Worm (Caenorhabditis elegans) whole organism, L2 larva: Measurements from ENCODE around the gene Y60C6A.3.

Source experiments
- C34F6.9 ChIP-seq: fragments of 150-350 bp; optimal IDR thresholded peaks from 2 replicates; lab custom pipeline; 2014; ENCODE audit warnings: missing biosample characterization, missing genetic modification characterization
- F13H6.1 ChIP-seq: sonication (generic microtip); optimal IDR thresholded peaks from 2 replicates; lab custom pipeline; 2016; ENCODE audit warnings: missing genetic modification characterization, missing compliant biosample characterization
- R02D3.7 ChIP-seq: fragments of 150-350 bp; optimal IDR thresholded peaks from 2 replicates; lab custom pipeline; 2014; ENCODE audit warnings: missing biosample characterization, missing genetic modification characterization
- Y55F3AM.14 ChIP-seq: fragments of 200-800 bp; sonication (Bioruptor generic); optimal IDR thresholded peaks from 2 replicates; lab custom pipeline; 2018; ENCODE audit warnings: mild to moderate bottlenecking, missing genetic modification characterization, missing compliant biosample characterization
- ZK546.5 ChIP-seq: sonication (generic microtip); optimal IDR thresholded peaks from 2 replicates; lab custom pipeline; 2017; ENCODE audit warnings: missing biosample characterization, missing genetic modification characterization
- alr-1 ChIP-seq: fragments of 150-350 bp; optimal IDR thresholded peaks from 2 replicates; lab custom pipeline; 2014; ENCODE audit warnings: missing biosample characterization, missing genetic modification characterization
- aly-2 ChIP-seq: fragments of 150-350 bp; optimal IDR thresholded peaks from 2 replicates; lab custom pipeline; 2014; ENCODE audit warnings: missing biosample characterization, missing genetic modification characterization
- blmp-1 ChIP-seq: sonication (generic microtip); optimal IDR thresholded peaks from 2 replicates; lab custom pipeline; 2017; ENCODE audit warnings: missing genetic modification characterization, mild to moderate bottlenecking, missing compliant biosample characterization, antibody characterized with exemption, moderate library complexity; ENCODE audit not compliant: insufficient read depth
- ceh-16 ChIP-seq: fragments of 150-350 bp; optimal IDR thresholded peaks from 2 replicates; lab custom pipeline; 2014; ENCODE audit warnings: missing biosample characterization, missing genetic modification characterization
- ceh-82 ChIP-seq: fragments of 150-350 bp; optimal IDR thresholded peaks from 2 replicates; lab custom pipeline; 2014; ENCODE audit warnings: missing biosample characterization, missing genetic modification characterization
- crh-2 ChIP-seq: sonication (generic microtip); optimal IDR thresholded peaks from 2 replicates; lab custom pipeline; 2017; ENCODE audit warnings: missing biosample characterization, missing genetic modification characterization
- dmd-4 ChIP-seq: sonication (generic microtip); optimal IDR thresholded peaks from 2 replicates; lab custom pipeline; 2017; ENCODE audit warnings: missing biosample characterization, missing genetic modification characterization
- egl-27 ChIP-seq: sonication (generic microtip); optimal IDR thresholded peaks from 3 replicates; lab custom pipeline; 2017; ENCODE audit warnings: missing biosample characterization, missing genetic modification reagents, missing genetic modification characterization
- elt-1 ChIP-seq: fragments of 150-350 bp; optimal IDR thresholded peaks from 2 replicates; lab custom pipeline; 2014; ENCODE audit warnings: missing biosample characterization, missing genetic modification characterization
- elt-3 ChIP-seq: sonication (generic microtip); optimal IDR thresholded peaks from 2 replicates; lab custom pipeline; 2017; ENCODE audit warnings: missing biosample characterization, missing genetic modification characterization
- fos-1 ChIP-seq: fragments of 150-350 bp; optimal IDR thresholded peaks from 2 replicates; lab custom pipeline; 2014; ENCODE audit warnings: missing biosample characterization, missing genetic modification characterization
- lin-11 ChIP-seq: fragments of 150-350 bp; sonication (generic microtip); optimal IDR thresholded peaks from 2 replicates; lab custom pipeline; 2014; ENCODE audit warnings: missing biosample characterization, missing genetic modification characterization, inconsistent platforms, mixed read lengths
- lin-13 ChIP-seq: fragments of 150-350 bp; optimal IDR thresholded peaks from 2 replicates; lab custom pipeline; 2014; ENCODE audit warnings: missing biosample characterization, missing genetic modification reagents, missing genetic modification characterization
- lin-39 ChIP-seq: fragments of 150-350 bp; optimal IDR thresholded peaks from 2 replicates; lab custom pipeline; 2014; ENCODE audit warnings: missing biosample characterization, missing genetic modification reagents, missing genetic modification characterization
- lsy-2 ChIP-seq, 2 experiments: fragments of 150-350 bp in 1 of 2; sonication (generic microtip) in 1 of 2; optimal IDR thresholded peaks; 2 replicates each; lab custom pipeline; 2014 to 2017; ENCODE audit warnings: missing biosample characterization in 2 of 2, missing genetic modification characterization in 2 of 2
- mab-5 ChIP-seq: fragments of 150-350 bp; optimal IDR thresholded peaks from 2 replicates; lab custom pipeline; 2014; ENCODE audit warnings: missing biosample characterization, missing genetic modification characterization
- nhr-10 ChIP-seq: sonication (generic microtip); optimal IDR thresholded peaks from 2 replicates; lab custom pipeline; 2017; ENCODE audit warnings: missing biosample characterization, missing genetic modification characterization
- nhr-11 ChIP-seq: fragments of 150-350 bp; optimal IDR thresholded peaks from 2 replicates; lab custom pipeline; 2014; ENCODE audit warnings: missing biosample characterization, missing genetic modification characterization
- nhr-129 ChIP-seq: fragments of 150-350 bp; optimal IDR thresholded peaks from 2 replicates; lab custom pipeline; 2014; ENCODE audit warnings: missing biosample characterization, missing genetic modification characterization
- nhr-21 ChIP-seq: fragments of 150-350 bp; optimal IDR thresholded peaks from 2 replicates; lab custom pipeline; 2014; ENCODE audit warnings: missing biosample characterization, missing genetic modification characterization
- nhr-23 ChIP-seq: fragments of 150-350 bp; optimal IDR thresholded peaks from 2 replicates; lab custom pipeline; 2014; ENCODE audit warnings: missing biosample characterization, missing genetic modification reagents, missing genetic modification characterization
- nhr-237 ChIP-seq: fragments of 150-350 bp; optimal IDR thresholded peaks from 2 replicates; lab custom pipeline; 2014; ENCODE audit warnings: missing biosample characterization, missing genetic modification characterization
- nhr-25 ChIP-seq: fragments of 150-350 bp; sonication (generic microtip); optimal IDR thresholded peaks from 3 replicates; lab custom pipeline; 2014; ENCODE audit warnings: missing biosample characterization, missing genetic modification characterization
- nhr-6 ChIP-seq: fragments of 150-350 bp; optimal IDR thresholded peaks from 2 replicates; lab custom pipeline; 2014; ENCODE audit warnings: missing biosample characterization, missing genetic modification characterization
- peb-1 ChIP-seq: fragments of 150-350 bp; optimal IDR thresholded peaks from 2 replicates; lab custom pipeline; 2014; ENCODE audit warnings: missing biosample characterization, missing genetic modification characterization
- sem-4 ChIP-seq: fragments of 150-350 bp; optimal IDR thresholded peaks from 2 replicates; lab custom pipeline; 2014; ENCODE audit warnings: missing biosample characterization, missing genetic modification reagents, missing genetic modification characterization
- skn-1 ChIP-seq: sonication (generic microtip); optimal IDR thresholded peaks from 2 replicates; lab custom pipeline; 2017; ENCODE audit warnings: missing biosample characterization, missing genetic modification characterization
- sma-3 ChIP-seq: sonication (generic microtip); optimal IDR thresholded peaks from 2 replicates; lab custom pipeline; 2016; ENCODE audit warnings: missing genetic modification reagents, missing genetic modification characterization, missing compliant biosample characterization
- sma-9 ChIP-seq, 2 experiments: fragments of 150-350 bp in 1 of 2; sonication (generic microtip) in 1 of 2; optimal IDR thresholded peaks; 2 replicates each; lab custom pipeline; 2014 to 2016; ENCODE audit warnings: missing genetic modification characterization in 2 of 2, mild to moderate bottlenecking in 1 of 2, missing biosample characterization in 1 of 2, missing compliant biosample characterization in 1 of 2, missing genetic modification reagents in 1 of 2, moderate library complexity in 1 of 2
- snpc-4 ChIP-seq: fragments of 150-350 bp; optimal IDR thresholded peaks from 2 replicates; lab custom pipeline; 2014; ENCODE audit warnings: missing biosample characterization, missing genetic modification characterization
- unc-39 ChIP-seq: fragments of 150-350 bp; optimal IDR thresholded peaks from 2 replicates; lab custom pipeline; 2014; ENCODE audit warnings: missing biosample characterization, missing genetic modification characterization
- unc-55 ChIP-seq: fragments of 150-350 bp; sonication (generic microtip); optimal IDR thresholded peaks from 3 replicates; lab custom pipeline; 2014; ENCODE audit warnings: missing biosample characterization, missing genetic modification reagents, missing genetic modification characterization
- unc-62 ChIP-seq: fragments of 150-350 bp; optimal IDR thresholded peaks from 2 replicates; lab custom pipeline; 2014; ENCODE audit warnings: missing biosample characterization, missing genetic modification reagents, missing genetic modification characterization
- zag-1 ChIP-seq: fragments of 150-350 bp; optimal IDR thresholded peaks from 2 replicates; lab custom pipeline; 2014; ENCODE audit warnings: missing biosample characterization, missing genetic modification characterization
- ztf-1 ChIP-seq: fragments of 200-800 bp; sonication (Bioruptor generic); conservative IDR thresholded peaks from 2 replicates; pipeline ENCODE4 v1.3.6; 2022; ENCODE audit warnings: missing genetic modification characterization, missing compliant biosample characterization
- ztf-11 ChIP-seq: sonication (generic microtip); optimal IDR thresholded peaks from 2 replicates; lab custom pipeline; 2017; ENCODE audit warnings: missing biosample characterization, missing genetic modification characterization
- ztf-4 ChIP-seq: fragments of 150-350 bp; optimal IDR thresholded peaks from 2 replicates; lab custom pipeline; 2014; ENCODE audit warnings: missing biosample characterization, missing genetic modification characterization

Y60C6A.3 gene

ce11 chrV:4783313-4783712 is 2.3 kb upstream of the Y60C6A.3 start, which contains the start of gene Y60C6A.1:
TSS of gene Y60C6A.1 (plus strand) at chrV:4783613.
- TF ChIP-seq nhr-23 (tag; lab: Kevin White, UChicago) (no peak), lsy-2 (tag; optimal IDR thresholded peaks at IDR 0.05; lab: Kevin White, UChicago) (no peak), ztf-1 (GFP tag; lab: Robert Waterston, UW) (no peak), fos-1 (tag; lab: Kevin White, UChicago) (no peak), Y55F3AM.14 (GFP tag; lab: Kevin White, UChicago) (no peak), egl-27 (tag; lab: Kevin White, UChicago) (no peak), snpc-4 (no peak), F13H6.1 (tag; lab: Kevin White, UChicago) (no peak), nhr-21 (tag; lab: Kevin White, UChicago) (no peak), dmd-4 (tag; lab: Kevin White, UChicago) (no peak), elt-1 (tag; lab: Kevin White, UChicago) (no peak), sma-9 (GFP tag; optimal IDR thresholded peaks at IDR 0.05; lab: Kevin White, UChicago) (no peak), sma-9 (tag; optimal IDR thresholded peaks at IDR 0.05; lab: Kevin White, UChicago) (no peak), ceh-16 (tag; lab: Kevin White, UChicago) (no peak), aly-2 (no peak), crh-2 (no peak)

DNA sequence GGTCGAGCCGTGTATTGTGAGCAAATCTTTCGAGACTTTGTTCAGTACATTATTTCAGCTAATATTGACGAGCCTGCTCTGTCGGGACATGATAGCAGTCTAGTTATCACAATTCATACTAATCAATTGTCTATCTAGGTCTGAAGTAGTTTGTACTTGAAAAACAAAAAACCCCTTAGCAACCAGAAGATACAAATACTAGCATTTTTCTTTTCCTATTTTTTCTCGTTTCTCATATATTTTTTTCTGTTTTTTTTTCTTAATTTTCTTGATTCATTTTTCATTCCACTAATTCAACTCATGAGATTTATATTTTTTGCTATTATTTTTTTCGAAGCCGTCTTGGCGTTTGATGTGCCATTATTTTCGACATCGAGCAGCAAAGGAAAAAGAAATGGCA is 1.6 kb downstream of the Y60C6A.3 start, which contains the start of gene R02F11.9:
Gene R02F11.9 (plus strand): TSS at position 301 of the 400 bp plus-strand sequence.
- no peak for TF ChIP-seq blmp-1 (tag; lab: Kevin White, UChicago)
- no peak for TF ChIP-seq lin-39 (tag; lab: Kevin White, UChicago)
- no peak for TF ChIP-seq ceh-16 (tag; lab: Kevin White, UChicago)
- TF ChIP-seq fos-1 (tag; lab: Kevin White, UChicago), result no peak
- TF ChIP-seq ceh-82 (tag; lab: Kevin White, UChicago), result no peak
- no peak for TF ChIP-seq egl-27 (tag; lab: Kevin White, UChicago)
- no peak for TF ChIP-seq elt-3
- no peak for TF ChIP-seq lsy-2 (tag; optimal IDR thresholded peaks at IDR 0.05; lab: Kevin White, UChicago)
- no peak for TF ChIP-seq unc-55 (GFP tag; lab: Kevin White, UChicago)
- no peak for TF ChIP-seq mab-5 (tag; lab: Kevin White, UChicago)
- TF ChIP-seq nhr-11 (tag; lab: Kevin White, UChicago), result no peak
- no peak for TF ChIP-seq nhr-129 (tag; lab: Kevin White, UChicago)
- TF ChIP-seq ztf-11 (tag; lab: Kevin White, UChicago), result no peak

DNA sequence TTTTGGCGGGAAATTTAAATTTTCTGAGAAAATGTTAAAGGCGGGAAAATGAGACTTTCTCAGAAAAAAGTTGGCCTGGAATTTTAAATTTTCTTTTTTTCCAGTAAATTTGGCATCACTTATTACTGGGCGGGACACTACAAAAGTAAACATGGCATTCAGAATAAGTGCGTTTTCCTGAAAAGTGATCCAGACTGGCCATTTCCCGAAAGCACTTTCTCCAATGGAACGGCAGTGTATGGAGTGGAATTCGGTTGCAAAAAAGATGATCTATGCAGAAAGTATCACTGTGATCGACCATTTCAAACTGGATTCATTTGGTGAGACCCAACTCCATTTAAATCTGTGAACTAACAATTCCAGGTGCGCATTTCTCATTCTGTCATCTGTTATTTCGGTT is 2.2 kb downstream of the Y60C6A.3 start:
- TF ChIP-seq skn-1 (no peak), lin-13 (GFP tag; lab: Kevin White, UChicago) (no peak), lin-39 (tag; lab: Kevin White, UChicago) (no peak), R02D3.7 (no peak), nhr-11 (tag; lab: Kevin White, UChicago) (no peak), mab-5 (tag; lab: Kevin White, UChicago) (no peak), sma-9 (GFP tag; optimal IDR thresholded peaks at IDR 0.05; lab: Kevin White, UChicago) (no peak), sma-9 (tag; optimal IDR thresholded peaks at IDR 0.05; lab: Kevin White, UChicago) (no peak), nhr-10 (tag; lab: Kevin White, UChicago) (no peak), peb-1 (tag; lab: Kevin White, UChicago) (no peak), C34F6.9 (tag; lab: Kevin White, UChicago) (no peak), ztf-4 (tag; lab: Kevin White, UChicago) (no peak), nhr-237 (no peak), dmd-4 (tag; lab: Kevin White, UChicago) (no peak), ceh-16 (tag; lab: Kevin White, UChicago) (no peak), lin-11 (tag; lab: Kevin White, UChicago) (no peak), blmp-1 (tag; lab: Kevin White, UChicago) (no peak), zag-1 (no peak), elt-3 (no peak), sma-3 (GFP tag; lab: Kevin White, UChicago) (no peak), nhr-21 (tag; lab: Kevin White, UChicago) (no peak)

- no peak for TF ChIP-seq C34F6.9 (tag; lab: Kevin White, UChicago)
- no peak for TF ChIP-seq egl-27 (tag; lab: Kevin White, UChicago)
- TF ChIP-seq aly-2, result no peak
- no peak for TF ChIP-seq ZK546.5 (tag; lab: Kevin White, UChicago)
- TF ChIP-seq F13H6.1 (tag; lab: Kevin White, UChicago), result no peak
- no peak for TF ChIP-seq fos-1 (tag; lab: Kevin White, UChicago)
- TF ChIP-seq nhr-25 (tag; lab: Kevin White, UChicago), result no peak
- no peak for TF ChIP-seq mab-5 (tag; lab: Kevin White, UChicago)
- no peak for TF ChIP-seq unc-39 (tag; lab: Kevin White, UChicago)
- TF ChIP-seq unc-62 (GFP tag; lab: Kevin White, UChicago), result no peak
- no peak for TF ChIP-seq nhr-10 (tag; lab: Kevin White, UChicago)
- no peak for TF ChIP-seq nhr-6 (tag; lab: Kevin White, UChicago)
- TF ChIP-seq sma-9 (GFP tag; optimal IDR thresholded peaks at IDR 0.05; lab: Kevin White, UChicago), result no peak
- TF ChIP-seq sma-9 (tag; optimal IDR thresholded peaks at IDR 0.05; lab: Kevin White, UChicago), result no peak
- TF ChIP-seq nhr-21 (tag; lab: Kevin White, UChicago), result no peak
- TF ChIP-seq sem-4 (tag; lab: Kevin White, UChicago), result no peak
- TF ChIP-seq lin-39 (tag; lab: Kevin White, UChicago), result no peak
- TF ChIP-seq alr-1 (tag; lab: Kevin White, UChicago), result no peak
- no peak for TF ChIP-seq R02D3.7
These were observed 3.2 kb downstream of the Y60C6A.3 start, which contains the start of gene R02F11.10 for ce11 chrV:4788823-4789222. TSS of gene R02F11.10 (plus strand) at chrV:4789123.
